Worm (Caenorhabditis elegans) whole organism, L3 larva: ENCODE measurements around the gene W02H5.2.

Experiments
- R02D3.7 ChIP-seq: fragments of 150-350 bp; optimal IDR thresholded peaks from 2 replicates; lab custom pipeline; 2014; ENCODE audit warnings: missing biosample characterization, missing genetic modification characterization
- ZK546.5 ChIP-seq: sonication (generic microtip); optimal IDR thresholded peaks from 2 replicates; lab custom pipeline; 2017; ENCODE audit warnings: missing biosample characterization, missing genetic modification characterization
- ama-1 ChIP-seq: fragments of 150-350 bp; optimal IDR thresholded peaks from 2 replicates; lab custom pipeline; 2018
- ceh-16 ChIP-seq: sonication (generic microtip); optimal IDR thresholded peaks from 2 replicates; lab custom pipeline; 2017; ENCODE audit warnings: missing biosample characterization, missing genetic modification characterization
- ceh-82 ChIP-seq: fragments of 150-350 bp; optimal IDR thresholded peaks from 2 replicates; lab custom pipeline; 2014; ENCODE audit warnings: missing biosample characterization, missing genetic modification characterization
- daf-12 ChIP-seq: fragments of 150-350 bp; optimal IDR thresholded peaks from 2 replicates; lab custom pipeline; 2014; ENCODE audit warnings: missing biosample characterization, missing genetic modification reagents, missing genetic modification characterization
- egl-27 ChIP-seq: sonication (generic microtip); optimal IDR thresholded peaks from 4 replicates; lab custom pipeline; 2017; ENCODE audit warnings: missing biosample characterization, missing genetic modification reagents, missing genetic modification characterization
- egl-5 ChIP-seq: fragments of 150-350 bp; optimal IDR thresholded peaks from 2 replicates; lab custom pipeline; 2017; ENCODE audit warnings: missing biosample characterization, missing genetic modification reagents, missing genetic modification characterization, inconsistent platforms
- elt-1 ChIP-seq: fragments of 150-350 bp; optimal IDR thresholded peaks from 2 replicates; lab custom pipeline; 2014; ENCODE audit warnings: missing biosample characterization, missing genetic modification characterization
- elt-2 ChIP-seq: sonication (generic microtip); optimal IDR thresholded peaks from 2 replicates; lab custom pipeline; 2016; ENCODE audit warnings: missing genetic modification reagents, mild to moderate bottlenecking, missing genetic modification characterization, missing compliant biosample characterization
- eor-1 ChIP-seq, 2 experiments: fragments of 150-350 bp; optimal IDR thresholded peaks; 2 replicates each; lab custom pipeline; 2014 to 2018; ENCODE audit warnings: missing biosample characterization in 2 of 2, missing genetic modification characterization in 2 of 2
- fkh-10 ChIP-seq: sonication (generic microtip); optimal IDR thresholded peaks from 2 replicates; lab custom pipeline; 2017; ENCODE audit warnings: missing biosample characterization, missing genetic modification reagents, missing genetic modification characterization
- fkh-2 ChIP-seq: fragments of 150-350 bp; optimal IDR thresholded peaks from 2 replicates; lab custom pipeline; 2014; ENCODE audit warnings: missing biosample characterization, missing genetic modification reagents, missing genetic modification characterization
- hmg-11 ChIP-seq: sonication (generic microtip); optimal IDR thresholded peaks from 2 replicates; lab custom pipeline; 2016; ENCODE audit warnings: missing genetic modification characterization, missing compliant biosample characterization
- jun-1 ChIP-seq: fragments of 150-350 bp; optimal IDR thresholded peaks from 2 replicates; lab custom pipeline; 2014; ENCODE audit warnings: missing biosample characterization, missing genetic modification reagents, missing genetic modification characterization
- lsy-12 ChIP-seq: sonication (generic microtip); optimal IDR thresholded peaks from 2 replicates; lab custom pipeline; 2016; ENCODE audit warnings: mild to moderate bottlenecking, missing genetic modification characterization, missing compliant biosample characterization
- mdl-1 ChIP-seq: fragments of 150-350 bp; optimal IDR thresholded peaks from 2 replicates; lab custom pipeline; 2014; ENCODE audit warnings: missing biosample characterization, missing genetic modification characterization
- mml-1 ChIP-seq: fragments of 150-350 bp; sonication (generic microtip); optimal IDR thresholded peaks from 3 replicates; lab custom pipeline; 2014; ENCODE audit warnings: missing biosample characterization, missing genetic modification characterization
- nfya-1 ChIP-seq: sonication (generic microtip); optimal IDR thresholded peaks from 2 replicates; lab custom pipeline; 2017; ENCODE audit warnings: missing genetic modification characterization, mild to moderate bottlenecking, missing compliant biosample characterization, antibody characterized with exemption, moderate library complexity; ENCODE audit not compliant: insufficient read depth
- nhr-237 ChIP-seq: fragments of 150-350 bp; optimal IDR thresholded peaks from 2 replicates; lab custom pipeline; 2014; ENCODE audit warnings: missing biosample characterization, missing genetic modification characterization
- nhr-28 ChIP-seq: fragments of 150-350 bp; optimal IDR thresholded peaks from 2 replicates; lab custom pipeline; 2014; ENCODE audit warnings: missing biosample characterization, missing genetic modification characterization
- nhr-43 ChIP-seq: sonication (generic microtip); optimal IDR thresholded peaks from 2 replicates; lab custom pipeline; 2016; ENCODE audit warnings: mild to moderate bottlenecking, missing genetic modification characterization, missing compliant biosample characterization; ENCODE audit not compliant: poor library complexity, severe bottlenecking
- nhr-67 ChIP-seq: fragments of 150-350 bp; optimal IDR thresholded peaks from 2 replicates; lab custom pipeline; 2014; ENCODE audit warnings: missing biosample characterization, missing genetic modification characterization
- nhr-76 ChIP-seq: fragments of 150-350 bp; sonication (generic microtip); optimal IDR thresholded peaks from 5 replicates; lab custom pipeline; 2014; ENCODE audit warnings: missing biosample characterization, missing genetic modification characterization
- nhr-77 ChIP-seq: fragments of 150-350 bp; optimal IDR thresholded peaks from 2 replicates; lab custom pipeline; 2014; ENCODE audit warnings: missing biosample characterization, missing genetic modification characterization
- pqm-1 ChIP-seq: fragments of 150-350 bp; optimal IDR thresholded peaks from 2 replicates; lab custom pipeline; 2017; ENCODE audit warnings: missing biosample characterization, missing genetic modification characterization, inconsistent platforms
- sea-2 ChIP-seq: fragments of 150-350 bp; sonication (generic microtip); optimal IDR thresholded peaks from 4 replicates; lab custom pipeline; 2014; ENCODE audit warnings: missing biosample characterization, missing genetic modification reagents, missing genetic modification characterization
- tbx-2 ChIP-seq: sonication (generic microtip); optimal IDR thresholded peaks from 2 replicates; lab custom pipeline; 2016; ENCODE audit warnings: mild to moderate bottlenecking, missing genetic modification characterization, missing compliant biosample characterization
- unc-39 ChIP-seq: sonication (generic microtip); optimal IDR thresholded peaks from 4 replicates; lab custom pipeline; 2017; ENCODE audit warnings: missing biosample characterization, missing genetic modification characterization
- unc-62 ChIP-seq: fragments of 150-350 bp; sonication (generic microtip); optimal IDR thresholded peaks from 4 replicates; lab custom pipeline; 2014; ENCODE audit warnings: missing biosample characterization, missing genetic modification reagents, missing genetic modification characterization
- ztf-11 ChIP-seq: fragments of 150-350 bp; optimal IDR thresholded peaks from 2 replicates; lab custom pipeline; 2014; ENCODE audit warnings: missing biosample characterization, missing genetic modification characterization

The W02H5.2 gene

DNA sequence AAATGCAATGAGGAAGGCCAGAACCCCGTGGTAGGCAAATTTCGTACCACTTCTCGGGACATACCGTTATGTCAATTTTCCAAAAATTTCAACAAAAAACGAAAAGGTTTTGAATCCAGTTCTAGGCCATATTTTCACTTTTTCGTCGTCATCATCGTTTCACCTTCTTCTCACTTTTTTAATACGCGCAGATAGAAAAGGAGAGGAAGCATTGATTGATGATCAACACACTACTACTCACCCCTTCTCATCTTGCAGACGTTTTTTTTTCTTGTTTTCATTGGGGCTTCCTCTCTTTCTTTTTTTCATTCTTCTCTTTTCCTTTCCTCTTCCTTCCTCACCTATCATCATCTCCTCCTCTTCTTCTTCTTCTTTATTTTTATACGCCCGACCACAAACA, 36.6 kb downstream of the W02H5.2 start:
- TF ChIP-seq ztf-11 (no peak), ceh-82 (no peak)

DNA sequence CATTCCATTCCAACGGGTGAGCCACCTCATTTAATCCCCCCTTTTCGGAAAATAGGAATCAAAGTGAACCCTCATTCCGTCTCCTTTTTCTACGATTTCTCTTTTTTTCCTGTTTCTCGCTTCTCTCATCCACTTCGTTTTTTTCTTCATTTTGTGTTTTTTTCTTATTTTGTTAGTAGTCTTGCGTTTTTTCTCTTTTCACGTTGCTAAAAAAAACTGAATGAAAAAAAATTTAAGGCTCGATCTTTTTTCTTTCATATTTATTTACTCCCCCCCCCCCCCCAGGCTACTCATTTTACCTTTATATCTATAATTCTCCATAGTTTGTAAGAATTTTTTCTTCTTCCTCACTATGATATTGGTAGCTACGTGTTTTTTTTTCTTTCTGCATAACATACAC, 38.5 kb downstream of the W02H5.2 start:
- TF ChIP-seq nhr-43 (tag; lab: Kevin White, UChicago) (no peak), ceh-16 (tag; lab: Kevin White, UChicago) (no peak), hmg-11 (tag; lab: Kevin White, UChicago) (peak; percentile 7)

DNA sequence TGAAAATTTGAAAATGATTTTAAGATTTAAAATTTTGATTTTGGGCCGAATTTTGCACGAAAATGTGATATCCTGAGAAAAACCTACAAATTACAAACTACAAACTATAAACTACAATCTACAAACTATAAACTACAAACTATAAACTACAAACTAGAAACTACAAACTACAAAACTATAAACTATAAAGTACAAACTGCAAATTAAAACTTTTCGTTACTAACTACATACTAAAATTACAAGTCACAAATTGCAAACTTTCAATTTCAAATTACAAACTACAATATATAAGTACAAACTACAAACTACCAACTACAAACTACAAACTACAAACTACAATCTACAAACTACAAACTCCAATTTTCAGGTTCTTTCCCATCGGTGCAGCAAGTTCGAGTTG, 44.4 kb downstream of the W02H5.2 start:
- TF ChIP-seq tbx-2 (tag; lab: Kevin White, UChicago) (no peak), ceh-16 (tag; lab: Kevin White, UChicago) (no peak), eor-1 (tag; optimal IDR thresholded peaks at IDR 0.05; lab: Kevin White, UChicago) (no peak), unc-62 (no peak), nhr-77 (tag; lab: Kevin White, UChicago) (no peak), ceh-82 (no peak), mml-1 (no peak), jun-1 (tag; lab: Kevin White, UChicago) (no peak), ZK546.5 (tag; lab: Kevin White, UChicago) (no peak)

DNA sequence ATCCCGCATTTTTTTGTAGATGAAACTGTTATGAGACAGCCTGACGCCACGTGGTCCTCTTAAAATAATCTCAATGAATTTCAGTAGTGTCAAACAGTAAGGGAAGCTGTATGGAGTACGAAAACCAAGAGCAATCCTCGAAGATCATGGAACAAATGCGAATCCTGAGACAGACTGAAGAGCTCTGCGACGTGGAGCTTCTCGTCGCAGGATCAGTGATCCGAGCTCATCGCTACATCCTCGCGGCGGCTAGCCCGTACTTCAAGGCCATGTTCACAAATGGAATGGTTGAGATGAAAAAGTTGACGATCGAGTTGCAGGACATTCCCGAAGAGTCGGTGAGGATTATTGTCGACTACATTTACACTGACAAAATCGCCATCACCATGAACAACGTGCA, 45.1 kb downstream of the W02H5.2 start:
- no peak for TF ChIP-seq mml-1
- no peak for TF ChIP-seq pqm-1 (tag; lab: Kevin White, UChicago)
- no peak for TF ChIP-seq ztf-11
- TF ChIP-seq elt-1 (tag; lab: Kevin White, UChicago): no peak
- no peak for TF ChIP-seq unc-39 (tag; lab: Kevin White, UChicago)
- no peak for TF ChIP-seq sea-2
- no peak for TF ChIP-seq ama-1
- no peak for TF ChIP-seq egl-5 (tag; lab: Kevin White, UChicago)
- no peak for TF ChIP-seq daf-12 (tag; lab: Kevin White, UChicago)
- TF ChIP-seq nfya-1: no peak
- no peak for TF ChIP-seq ZK546.5 (tag; lab: Kevin White, UChicago)
- TF ChIP-seq fkh-2: no peak

DNA sequence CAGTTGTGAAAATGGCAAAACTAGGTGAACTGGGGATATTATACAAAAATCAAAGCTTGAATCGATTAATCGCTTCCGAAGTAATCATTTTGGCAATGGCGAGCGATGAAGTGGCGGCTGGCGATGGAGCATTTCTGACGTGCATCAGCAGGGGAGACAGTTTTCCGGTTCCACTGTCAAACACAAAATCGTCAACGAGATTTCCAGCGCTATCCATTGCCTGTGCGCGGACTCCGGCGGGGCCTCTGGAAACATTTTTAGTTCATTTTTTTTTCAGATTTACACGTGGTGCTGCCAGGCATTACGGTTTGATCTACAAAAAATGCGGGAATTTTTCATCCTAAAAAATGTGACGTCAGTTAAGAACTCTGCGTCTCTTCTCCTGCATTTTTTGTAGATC, 49.4 kb downstream of the W02H5.2 start:
- TF ChIP-seq fkh-10 (GFP tag; lab: Kevin White, UChicago): no peak
- TF ChIP-seq ceh-16 (tag; lab: Kevin White, UChicago): no peak
- no peak for TF ChIP-seq nhr-67 (tag; lab: Kevin White, UChicago)
- no peak for TF ChIP-seq lsy-12
- TF ChIP-seq egl-5 (tag; lab: Kevin White, UChicago): no peak
- TF ChIP-seq pqm-1 (tag; lab: Kevin White, UChicago): no peak
- no peak for TF ChIP-seq elt-1 (tag; lab: Kevin White, UChicago)
- no peak for TF ChIP-seq nhr-76 (tag; lab: Kevin White, UChicago)
- TF ChIP-seq nhr-237 (tag; lab: Kevin White, UChicago): no peak
- no peak for TF ChIP-seq nhr-28
- TF ChIP-seq, all 47 proteins: peak for 0

DNA sequence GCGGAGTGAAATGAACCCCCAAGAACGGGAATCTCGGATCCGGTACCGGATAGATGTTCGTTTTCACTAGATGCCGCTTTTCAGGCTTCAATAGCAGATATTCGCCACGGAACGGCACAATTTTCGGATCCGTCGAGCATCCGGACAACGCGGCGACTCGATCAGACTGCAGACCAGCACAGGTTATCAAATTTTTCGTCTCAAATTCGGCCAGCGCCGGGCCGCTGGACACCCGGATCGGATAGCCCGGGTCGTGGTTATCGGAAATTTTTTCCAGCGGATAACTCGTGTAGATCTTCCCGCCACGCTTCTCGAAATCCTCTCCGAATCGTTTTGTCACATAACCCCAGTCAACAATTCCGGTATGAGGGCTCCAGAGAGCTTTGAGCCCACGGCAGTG, 51.3 kb downstream of the W02H5.2 start:
- TF ChIP-seq nhr-77 (tag; lab: Kevin White, UChicago) (no peak), elt-2 (tag; lab: Kevin White, UChicago) (no peak), unc-39 (tag; lab: Kevin White, UChicago) (no peak), egl-5 (tag; lab: Kevin White, UChicago) (no peak), jun-1 (tag; lab: Kevin White, UChicago) (no peak), egl-27 (tag; lab: Kevin White, UChicago) (no peak)

DNA sequence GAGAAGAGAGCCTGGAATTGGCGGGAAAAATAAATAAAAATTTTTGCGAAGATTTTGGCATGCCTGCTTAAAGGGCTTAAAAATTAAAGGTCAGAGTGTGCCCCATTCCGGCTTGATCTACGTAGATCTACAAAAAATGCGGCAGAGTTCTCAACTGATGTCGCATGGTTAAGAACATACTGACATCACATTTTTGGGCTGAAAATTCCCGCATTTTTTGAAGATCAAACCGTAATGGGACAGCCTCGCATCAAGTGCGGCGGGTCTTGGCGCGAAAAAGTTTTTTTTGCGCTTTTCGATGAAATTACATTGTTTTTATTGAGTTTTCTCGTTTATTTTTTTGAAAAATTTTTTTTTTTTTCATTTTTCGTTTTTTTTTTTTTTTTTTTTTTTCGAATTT, 51.8 kb downstream of the W02H5.2 start:
- no peak for TF ChIP-seq mdl-1
- no peak for TF ChIP-seq R02D3.7 (tag; lab: Kevin White, UChicago)
- no peak for TF ChIP-seq nhr-76 (tag; lab: Kevin White, UChicago)
